Worm (Caenorhabditis elegans) whole organism, early embryonic: ENCODE measurements around the gene srh-255.

Experiments
- B0310.2 ChIP-seq: sonication (generic microtip); optimal IDR thresholded peaks from 2 replicates; lab custom pipeline; 2016; ENCODE audit warnings: mild to moderate bottlenecking, missing genetic modification characterization, missing compliant biosample characterization
- aly-1 ChIP-seq: sonication (generic microtip); optimal IDR thresholded peaks from 2 replicates; lab custom pipeline; 2016; ENCODE audit warnings: missing genetic modification characterization, missing compliant biosample characterization
- ceh-13 ChIP-seq: fragments of 200-800 bp; sonication (Bioruptor generic); optimal IDR thresholded peaks from 2 replicates; lab custom pipeline; 2018; ENCODE audit warnings: mild to moderate bottlenecking, missing genetic modification characterization, missing compliant biosample characterization
- ceh-36 ChIP-seq: sonication (generic microtip); optimal IDR thresholded peaks from 2 replicates; lab custom pipeline; 2016; ENCODE audit warnings: missing genetic modification characterization, inconsistent platforms, missing compliant biosample characterization
- ets-7 ChIP-seq: sonication (generic microtip); optimal IDR thresholded peaks from 2 replicates; lab custom pipeline; 2016; ENCODE audit warnings: missing genotype, missing genetic modification characterization, missing compliant biosample characterization
- flt-1 ChIP-seq: fragments of 200-800 bp; sonication (Bioruptor generic); IDR thresholded peaks from 2 replicates; pipeline ENCODE4 v1.3.6; 2022; ENCODE audit warnings: missing genetic modification characterization, missing compliant biosample characterization
- hnd-1 ChIP-seq: sonication (generic microtip); optimal IDR thresholded peaks from 2 replicates; lab custom pipeline; 2016; ENCODE audit warnings: missing genetic modification characterization, missing compliant biosample characterization
- pes-1 ChIP-seq: fragments of 200-800 bp; sonication (Bioruptor generic); IDR thresholded peaks from 2 replicates; pipeline ENCODE4 v1.3.6; 2022; ENCODE audit warnings: missing genetic modification reagents, missing genetic modification characterization, missing compliant biosample characterization
- scrt-1 ChIP-seq: fragments of 200-800 bp; sonication (Bioruptor generic); IDR thresholded peaks from 2 replicates; pipeline ENCODE4 v1.3.6; 2022; ENCODE audit warnings: missing genetic modification characterization, missing compliant biosample characterization
- sea-1 ChIP-seq: fragments of 200-800 bp; sonication (Bioruptor generic); conservative IDR thresholded peaks from 2 replicates; pipeline ENCODE4 v1.3.6; 2022; ENCODE audit warnings: missing genetic modification characterization, missing compliant biosample characterization
- tbx-11 ChIP-seq: fragments of 200-800 bp; sonication (Bioruptor generic); IDR thresholded peaks from 2 replicates; pipeline ENCODE4 v1.3.6; 2022; ENCODE audit warnings: missing genetic modification characterization, missing compliant biosample characterization

ce11 chrV:17022613-17023322 lies 42.0 kb upstream of the srh-255 start, which contains the start of the genes F49H6.8 and F49H6.5:
- TF ChIP-seq ceh-13 (GFP tag; lab: Kevin White, UChicago) (no peak), tbx-11 (no peak), B0310.2 (no peak), pes-1 (GFP tag; lab: Robert Waterston, UW) (no peak), sea-1 (GFP tag; lab: Robert Waterston, UW) (no peak), hnd-1 (tag; lab: Kevin White, UChicago) (no peak), ets-7 (tag; lab: Kevin White, UChicago) (no peak), scrt-1 (GFP tag; lab: Robert Waterston, UW) (no peak), flt-1 (GFP tag; lab: Robert Waterston, UW) (no peak), aly-1 (tag; lab: Kevin White, UChicago) (no peak), ceh-36 (tag; lab: Kevin White, UChicago) (no peak)
